Fruit fly (Drosophila melanogaster): ENCODE results near the gene HtrA2.
A peak's percentile ranks its signal among the peaks of the same experiment; 100 is the strongest.

Gene HtrA2

dm6 chr3R:14511123-14511908, at the start of gene HtrA2, which contains the start of gene mRpL11:
Gene HtrA2, minus strand, starts transcription at chr3R:14511712.
Gene mRpL11, plus strand, starts transcription at chr3R:14511838.
- TF ChIP-seq noc (tag; optimal IDR thresholded peaks at IDR 0.05), result peak; percentile 52

- TF ChIP-seq noc (tag; optimal IDR thresholded peaks at IDR 0.05), result no peak
Observed at dm6 chr3R:14560635-14561034, 49.1 kb upstream of the HtrA2 start, which contains the start of gene Jig. Gene Jig, plus strand, starts transcription at chr3R:14560935.

dm6 chr3R:14559954-14560353, 48.4 kb upstream of the HtrA2 start, which contains the start of gene CG14854:
Gene CG14854, minus strand, starts transcription at chr3R:14560054.
- TF ChIP-seq noc (tag; optimal IDR thresholded peaks at IDR 0.05), result no peak

- peak; percentile 86 for TF ChIP-seq noc (tag; optimal IDR thresholded peaks at IDR 0.05)
Observed at dm6 chr3R:14558383-14558883, 46.9 kb upstream of the HtrA2 start.

dm6 chr3R:14557480-14558354, 46.2 kb upstream of the HtrA2 start, which contains the start of gene Pde6:
Gene Pde6, minus strand, starts transcription at chr3R:14558304.
- no peak for TF ChIP-seq noc (tag; optimal IDR thresholded peaks at IDR 0.05)

- no peak for TF ChIP-seq noc (tag; optimal IDR thresholded peaks at IDR 0.05)
Observed at dm6 chr3R:14555021-14555420, 43.5 kb upstream of the HtrA2 start.

dm6 chr3R:14548752-14549151, 37.2 kb upstream of the HtrA2 start:
- no peak for TF ChIP-seq noc (tag; optimal IDR thresholded peaks at IDR 0.05)

dm6 chr3R:14542038-14542437, 30.5 kb upstream of the HtrA2 start:
- TF ChIP-seq noc (tag; optimal IDR thresholded peaks at IDR 0.05), result no peak

dm6 chr3R:14526657-14527056, 15.1 kb upstream of the HtrA2 start:
- no peak for TF ChIP-seq noc (tag; optimal IDR thresholded peaks at IDR 0.05)

dm6 chr3R:14520749-14521148, 9.2 kb upstream of the HtrA2 start, which contains the start of gene Cyp313a1:
Gene Cyp313a1, plus strand, starts transcription at chr3R:14521049.
- TF ChIP-seq noc (tag; optimal IDR thresholded peaks at IDR 0.05), result no peak

- TF ChIP-seq noc (tag; optimal IDR thresholded peaks at IDR 0.05), result no peak
Observed at dm6 chr3R:14516742-14517141, 5.2 kb upstream of the HtrA2 start, which contains the start of gene CG34273. Gene CG34273, plus strand, starts transcription at chr3R:14517042.

- no peak for TF ChIP-seq noc (tag; optimal IDR thresholded peaks at IDR 0.05)
Observed at dm6 chr3R:14513420-14513819, 1.9 kb upstream of the HtrA2 start, which contains the start of gene CG8461. Gene CG8461, minus strand, starts transcription at chr3R:14513637.

- TF ChIP-seq noc (tag; optimal IDR thresholded peaks at IDR 0.05), result no peak
Observed at dm6 chr3R:14505120-14505519, 6.4 kb downstream of the HtrA2 start.

dm6 chr3R:14498072-14498471, 13.4 kb downstream of the HtrA2 start:
- TF ChIP-seq noc (tag; optimal IDR thresholded peaks at IDR 0.05), result no peak

- no peak for TF ChIP-seq noc (tag; optimal IDR thresholded peaks at IDR 0.05)
Observed at dm6 chr3R:14496385-14496784, 15.1 kb downstream of the HtrA2 start.

dm6 chr3R:14493936-14494335, 17.6 kb downstream of the HtrA2 start:
- TF ChIP-seq noc (tag; optimal IDR thresholded peaks at IDR 0.05), result no peak
